Worm (Caenorhabditis elegans) whole organism, early embryonic: ENCODE results near the gene Y6E2A.4.

ENCODE experiments used
- B0310.2 ChIP-seq: sonication (generic microtip); optimal IDR thresholded peaks from 2 replicates; lab custom pipeline; 2016; ENCODE audit warnings: mild to moderate bottlenecking, missing genetic modification characterization, missing compliant biosample characterization
- F13C5.2 ChIP-seq: sonication (generic microtip); optimal IDR thresholded peaks from 2 replicates; lab custom pipeline; 2017; ENCODE audit warnings: mild to moderate bottlenecking, missing genetic modification characterization, inconsistent platforms, missing compliant biosample characterization
- aly-1 ChIP-seq: sonication (generic microtip); optimal IDR thresholded peaks from 2 replicates; lab custom pipeline; 2016; ENCODE audit warnings: missing genetic modification characterization, missing compliant biosample characterization
- ama-1 ChIP-seq: fragments of 150-350 bp; optimal IDR thresholded peaks from 2 replicates; lab custom pipeline; 2014
- ceh-13 ChIP-seq: fragments of 200-800 bp; sonication (Bioruptor generic); optimal IDR thresholded peaks from 2 replicates; lab custom pipeline; 2018; ENCODE audit warnings: mild to moderate bottlenecking, missing genetic modification characterization, missing compliant biosample characterization
- ceh-36 ChIP-seq: sonication (generic microtip); optimal IDR thresholded peaks from 2 replicates; lab custom pipeline; 2016; ENCODE audit warnings: missing genetic modification characterization, inconsistent platforms, missing compliant biosample characterization
- ets-7 ChIP-seq: sonication (generic microtip); optimal IDR thresholded peaks from 2 replicates; lab custom pipeline; 2016; ENCODE audit warnings: missing genotype, missing genetic modification characterization, missing compliant biosample characterization
- flt-1 ChIP-seq: fragments of 200-800 bp; sonication (Bioruptor generic); IDR thresholded peaks from 2 replicates; pipeline ENCODE4 v1.3.6; 2022; ENCODE audit warnings: missing genetic modification characterization, missing compliant biosample characterization
- hmbx-1 ChIP-seq: sonication (generic microtip); optimal IDR thresholded peaks from 2 replicates; lab custom pipeline; 2016; ENCODE audit warnings: mild to moderate bottlenecking, missing genetic modification characterization, missing compliant biosample characterization
- hmg-4 ChIP-seq: fragments of 200-800 bp; sonication (Bioruptor generic); optimal IDR thresholded peaks from 2 replicates; lab custom pipeline; 2018; ENCODE audit warnings: mild to moderate bottlenecking, missing genetic modification characterization, missing compliant biosample characterization
- hnd-1 ChIP-seq: sonication (generic microtip); optimal IDR thresholded peaks from 2 replicates; lab custom pipeline; 2016; ENCODE audit warnings: missing genetic modification characterization, missing compliant biosample characterization
- pes-1 ChIP-seq: fragments of 200-800 bp; sonication (Bioruptor generic); IDR thresholded peaks from 2 replicates; pipeline ENCODE4 v1.3.6; 2022; ENCODE audit warnings: missing genetic modification reagents, missing genetic modification characterization, missing compliant biosample characterization
- scrt-1 ChIP-seq: fragments of 200-800 bp; sonication (Bioruptor generic); IDR thresholded peaks from 2 replicates; pipeline ENCODE4 v1.3.6; 2022; ENCODE audit warnings: missing genetic modification characterization, missing compliant biosample characterization
- sea-1 ChIP-seq: fragments of 200-800 bp; sonication (Bioruptor generic); conservative IDR thresholded peaks from 2 replicates; pipeline ENCODE4 v1.3.6; 2022; ENCODE audit warnings: missing genetic modification characterization, missing compliant biosample characterization
- tbx-11 ChIP-seq: fragments of 200-800 bp; sonication (Bioruptor generic); IDR thresholded peaks from 2 replicates; pipeline ENCODE4 v1.3.6; 2022; ENCODE audit warnings: missing genetic modification characterization, missing compliant biosample characterization
- tbx-37 ChIP-seq: fragments of 200-800 bp; sonication (Bioruptor generic); conservative IDR thresholded peaks from 2 replicates; pipeline ENCODE4 v1.3.6; 2022; ENCODE audit warnings: missing genetic modification reagents, missing genetic modification characterization, missing compliant biosample characterization
- tra-4 ChIP-seq: sonication (generic microtip); optimal IDR thresholded peaks from 2 replicates; lab custom pipeline; 2017; ENCODE audit warnings: missing genetic modification characterization, missing compliant biosample characterization

The Y6E2A.4 gene

ce11 chrV:15726610-15727009, 10.0 kb upstream of the Y6E2A.4 start, which contains the start of the genes irld-57 and sfxn-1.3:
Gene irld-57, minus strand, starts transcription at chrV:15726710.
Gene sfxn-1.3, plus strand, starts transcription at chrV:15726841.
- TF ChIP-seq hmg-4 (GFP tag; lab: Kevin White, UChicago): no peak
- TF ChIP-seq ceh-13 (GFP tag; lab: Kevin White, UChicago): no peak
- TF ChIP-seq hmbx-1 (tag; lab: Kevin White, UChicago): no peak
- no peak for TF ChIP-seq flt-1
- TF ChIP-seq scrt-1 (GFP tag; lab: Robert Waterston, UW): no peak
- TF ChIP-seq F13C5.2 (tag; lab: Kevin White, UChicago): no peak
- no peak for TF ChIP-seq tra-4 (tag; lab: Kevin White, UChicago)
- TF ChIP-seq ets-7: no peak
- TF ChIP-seq ceh-36 (tag; lab: Kevin White, UChicago): no peak
- no peak for TF ChIP-seq aly-1 (tag; lab: Kevin White, UChicago)
- no peak for TF ChIP-seq pes-1
- TF ChIP-seq B0310.2 (tag; lab: Kevin White, UChicago): no peak
- TF ChIP-seq tbx-37 (GFP tag; lab: Robert Waterston, UW): no peak
- TF ChIP-seq ama-1 (lab: Kevin White, UChicago): no peak
- TF ChIP-seq tbx-11 (GFP tag; lab: Robert Waterston, UW): no peak

ce11 chrV:15721888-15722287, 5.3 kb upstream of the Y6E2A.4 start, which contains the start of gene srh-140:
Gene srh-140, plus strand, starts transcription at chrV:15722188.
- no peak for TF ChIP-seq hmbx-1 (tag; lab: Kevin White, UChicago)
- TF ChIP-seq sea-1 (GFP tag; lab: Robert Waterston, UW): no peak
- no peak for TF ChIP-seq hmg-4 (GFP tag; lab: Kevin White, UChicago)
- no peak for TF ChIP-seq B0310.2 (tag; lab: Kevin White, UChicago)
- TF ChIP-seq scrt-1 (GFP tag; lab: Robert Waterston, UW): no peak
- no peak for TF ChIP-seq flt-1
- no peak for TF ChIP-seq ceh-13 (GFP tag; lab: Kevin White, UChicago)
- TF ChIP-seq tbx-11 (GFP tag; lab: Robert Waterston, UW): no peak
- no peak for TF ChIP-seq ama-1 (lab: Kevin White, UChicago)

ce11 chrV:15721431-15721830, 4.9 kb upstream of the Y6E2A.4 start:
- TF ChIP-seq tra-4 (tag; lab: Kevin White, UChicago): no peak
- no peak for TF ChIP-seq ceh-36 (tag; lab: Kevin White, UChicago)
- no peak for TF ChIP-seq flt-1
- TF ChIP-seq ets-7: no peak
- TF ChIP-seq aly-1 (tag; lab: Kevin White, UChicago): no peak
- no peak for TF ChIP-seq scrt-1 (GFP tag; lab: Robert Waterston, UW)
- TF ChIP-seq hmg-4 (GFP tag; lab: Kevin White, UChicago): no peak
- no peak for TF ChIP-seq ama-1 (lab: Kevin White, UChicago)
- no peak for TF ChIP-seq tbx-37 (GFP tag; lab: Robert Waterston, UW)
- no peak for TF ChIP-seq hmbx-1 (tag; lab: Kevin White, UChicago)
- no peak for TF ChIP-seq hnd-1
- TF ChIP-seq B0310.2 (tag; lab: Kevin White, UChicago): no peak
- TF ChIP-seq tbx-11 (GFP tag; lab: Robert Waterston, UW): no peak
- no peak for TF ChIP-seq pes-1

ce11 chrV:15719570-15719969, 3.0 kb upstream of the Y6E2A.4 start, which contains the start of gene Y6E2A.7:
Gene Y6E2A.7, plus strand, starts transcription at chrV:15719870.
- TF ChIP-seq B0310.2 (tag; lab: Kevin White, UChicago): no peak
- no peak for TF ChIP-seq ceh-36 (tag; lab: Kevin White, UChicago)
- TF ChIP-seq tbx-11 (GFP tag; lab: Robert Waterston, UW): no peak
- TF ChIP-seq F13C5.2 (tag; lab: Kevin White, UChicago): no peak
- TF ChIP-seq ama-1 (lab: Kevin White, UChicago): no peak
- TF ChIP-seq sea-1 (GFP tag; lab: Robert Waterston, UW): no peak
- TF ChIP-seq hnd-1: no peak
- TF ChIP-seq ets-7: no peak
- TF ChIP-seq tra-4 (tag; lab: Kevin White, UChicago): no peak
- no peak for TF ChIP-seq scrt-1 (GFP tag; lab: Robert Waterston, UW)
- TF ChIP-seq aly-1 (tag; lab: Kevin White, UChicago): no peak
- no peak for TF ChIP-seq flt-1

- TF ChIP-seq ceh-36 (tag; lab: Kevin White, UChicago): no peak
- TF ChIP-seq ceh-13 (GFP tag; lab: Kevin White, UChicago): no peak
- TF ChIP-seq hmbx-1 (tag; lab: Kevin White, UChicago): no peak
- no peak for TF ChIP-seq aly-1 (tag; lab: Kevin White, UChicago)
- no peak for TF ChIP-seq pes-1
- no peak for TF ChIP-seq flt-1
- no peak for TF ChIP-seq tbx-11 (GFP tag; lab: Robert Waterston, UW)
- TF ChIP-seq ets-7: no peak
- no peak for TF ChIP-seq F13C5.2 (tag; lab: Kevin White, UChicago)
- TF ChIP-seq B0310.2 (tag; lab: Kevin White, UChicago): no peak
- TF ChIP-seq hmg-4 (GFP tag; lab: Kevin White, UChicago): no peak
- TF ChIP-seq tbx-37 (GFP tag; lab: Robert Waterston, UW): no peak
- no peak for TF ChIP-seq hnd-1
- no peak for TF ChIP-seq sea-1 (GFP tag; lab: Robert Waterston, UW)
- TF ChIP-seq scrt-1 (GFP tag; lab: Robert Waterston, UW): no peak
- no peak for TF ChIP-seq tra-4 (tag; lab: Kevin White, UChicago)
- TF ChIP-seq ama-1 (lab: Kevin White, UChicago): no peak
Observed at ce11 chrV:15718562-15718961, 2.0 kb upstream of the Y6E2A.4 start, which contains the start of gene Y6E2A.5. Gene Y6E2A.5, minus strand, starts transcription at chrV:15718662.

ce11 chrV:15715636-15716035, 943 bp downstream of the Y6E2A.4 start:
- no peak for TF ChIP-seq hmbx-1 (tag; lab: Kevin White, UChicago)
- no peak for TF ChIP-seq F13C5.2 (tag; lab: Kevin White, UChicago)
- TF ChIP-seq pes-1: no peak
- no peak for TF ChIP-seq tra-4 (tag; lab: Kevin White, UChicago)
- TF ChIP-seq ets-7: no peak
- TF ChIP-seq tbx-37 (GFP tag; lab: Robert Waterston, UW): no peak

ce11 chrV:15712385-15712784, 4.2 kb downstream of the Y6E2A.4 start:
- no peak for TF ChIP-seq pes-1
- TF ChIP-seq flt-1: no peak
- TF ChIP-seq ceh-13 (GFP tag; lab: Kevin White, UChicago): no peak
- TF ChIP-seq ceh-36 (tag; lab: Kevin White, UChicago): no peak
- TF ChIP-seq tbx-11 (GFP tag; lab: Robert Waterston, UW): no peak
- TF ChIP-seq ets-7: no peak
- TF ChIP-seq hmbx-1 (tag; lab: Kevin White, UChicago): no peak
- no peak for TF ChIP-seq F13C5.2 (tag; lab: Kevin White, UChicago)
- no peak for TF ChIP-seq sea-1 (GFP tag; lab: Robert Waterston, UW)
- no peak for TF ChIP-seq hmg-4 (GFP tag; lab: Kevin White, UChicago)
- TF ChIP-seq hnd-1: no peak
- no peak for TF ChIP-seq B0310.2 (tag; lab: Kevin White, UChicago)
- TF ChIP-seq aly-1 (tag; lab: Kevin White, UChicago): no peak
